Fruit fly (Drosophila melanogaster) whole organism, embryonic: ENCODE data around the gene Dph3.

Experiments
- Asciz ChIP-seq: fragments of 200-800 bp; sonication (Bioruptor generic); optimal IDR thresholded peaks from 2 replicates; lab custom pipeline; 2017; ENCODE audit warnings: missing biosample characterization, mild to moderate bottlenecking, missing genetic modification characterization, missing genetic modification reagents
- Bteb2 ChIP-seq: fragments of 200-800 bp; sonication (Bioruptor generic); optimal IDR thresholded peaks from 2 replicates; lab custom pipeline; 2016; ENCODE audit warnings: missing biosample characterization, missing genetic modification characterization
- CG10462 ChIP-seq: fragments of 200-800 bp; sonication (Bioruptor generic); optimal IDR thresholded peaks from 2 replicates; lab custom pipeline; 2016; ENCODE audit warnings: missing biosample characterization, missing genetic modification characterization
- CG10565 ChIP-seq: fragments of 200-800 bp; sonication (Bioruptor generic); optimal IDR thresholded peaks from 3 replicates; lab custom pipeline; 2016; ENCODE audit warnings: missing biosample characterization, mild to moderate bottlenecking, missing genetic modification characterization
- CG12219 ChIP-seq: fragments of 200-800 bp; sonication (Bioruptor generic); optimal IDR thresholded peaks from 3 replicates; lab custom pipeline; 2018; ENCODE audit warnings: missing biosample characterization, mild to moderate bottlenecking, missing genetic modification characterization
- CG13894 ChIP-seq: fragments of 200-800 bp; sonication (Bioruptor generic); optimal IDR thresholded peaks from 3 replicates; lab custom pipeline; 2018; ENCODE audit warnings: missing biosample characterization, mild to moderate bottlenecking, missing genetic modification characterization, moderate library complexity
- CG14014 ChIP-seq: fragments of 200-800 bp; sonication (Bioruptor generic); IDR thresholded peaks from 2 replicates; pipeline ENCODE4 v1.3.6; 2022; ENCODE audit warnings: missing biosample characterization, missing genetic modification characterization
- CG14710 ChIP-seq: fragments of 200-800 bp; sonication (Bioruptor generic); optimal IDR thresholded peaks from 3 replicates; lab custom pipeline; 2019; ENCODE audit warnings: missing biosample characterization, mild to moderate bottlenecking, missing genetic modification characterization, moderate library complexity
- CG15514 ChIP-seq: fragments of 200-800 bp; sonication (Bioruptor generic); optimal IDR thresholded peaks from 3 replicates; lab custom pipeline; 2017; ENCODE audit warnings: missing biosample characterization, missing genetic modification characterization, mild to moderate bottlenecking, moderate library complexity, missing genetic modification reagents
- CG16863 ChIP-seq: fragments of 200-800 bp; sonication (Bioruptor generic); optimal IDR thresholded peaks from 3 replicates; lab custom pipeline; 2016; ENCODE audit warnings: missing biosample characterization, missing genetic modification characterization
- CG17328 ChIP-seq: fragments of 200-800 bp; sonication (Bioruptor generic); IDR thresholded peaks from 2 replicates; pipeline ENCODE4 v1.3.6; 2022; ENCODE audit warnings: missing biosample characterization, missing genetic modification characterization
- CG17568 ChIP-seq: fragments of 200-800 bp; sonication (Bioruptor generic); optimal IDR thresholded peaks from 2 replicates; lab custom pipeline; 2018; ENCODE audit warnings: missing biosample characterization, mild to moderate bottlenecking, missing genetic modification characterization, moderate library complexity
- CG17612 ChIP-seq: fragments of 200-800 bp; sonication (Bioruptor generic); IDR thresholded peaks from 2 replicates; pipeline ENCODE4 v1.3.6; 2022; ENCODE audit warnings: missing biosample characterization, missing genetic modification characterization
- CG17829 ChIP-seq: fragments of 200-800 bp; optimal IDR thresholded peaks from 2 replicates; lab custom pipeline; 2019; ENCODE audit warnings: missing biosample characterization, mild to moderate bottlenecking, missing genetic modification characterization, moderate library complexity
- CG33213 ChIP-seq: fragments of 200-800 bp; sonication (Bioruptor generic); optimal IDR thresholded peaks from 3 replicates; lab custom pipeline; 2016; ENCODE audit warnings: missing biosample characterization, missing genetic modification characterization
- CG4854 ChIP-seq: fragments of 200-800 bp; sonication (Bioruptor generic); optimal IDR thresholded peaks from 2 replicates; lab custom pipeline; 2016; ENCODE audit warnings: missing biosample characterization, missing genetic modification characterization, inconsistent platforms
- CG6683 ChIP-seq: fragments of 200-800 bp; sonication (Bioruptor generic); optimal IDR thresholded peaks from 2 replicates; lab custom pipeline; 2017; ENCODE audit warnings: missing biosample characterization, mild to moderate bottlenecking, missing genetic modification characterization, missing genetic modification reagents
- CG7357 ChIP-seq: fragments of 200-800 bp; sonication (Bioruptor generic); IDR thresholded peaks from 3 replicates; pipeline ENCODE4 v1.3.6; 2022; ENCODE audit warnings: missing biosample characterization, missing genetic modification characterization
- CG8290 ChIP-seq, 3 experiments: fragments of 200-800 bp; sonication (Bioruptor generic); optimal IDR thresholded peaks; 2 replicates each; lab custom pipeline; 2016 to 2019; ENCODE audit warnings: missing biosample characterization in 3 of 3, missing genetic modification characterization in 3 of 3, mild to moderate bottlenecking in 2 of 3, moderate library complexity in 1 of 3
- CG9609 ChIP-seq: fragments of 200-800 bp; sonication (Bioruptor generic); optimal IDR thresholded peaks from 3 replicates; lab custom pipeline; 2016; ENCODE audit warnings: missing biosample characterization, missing genetic modification characterization
- Camta ChIP-seq: fragments of 200-800 bp; sonication (Bioruptor generic); optimal IDR thresholded peaks from 2 replicates; lab custom pipeline; 2016; ENCODE audit warnings: missing biosample characterization, missing genetic modification characterization
- Fer3 ChIP-seq: fragments of 200-800 bp; sonication (Bioruptor generic); optimal IDR thresholded peaks from 2 replicates; lab custom pipeline; 2018; ENCODE audit warnings: missing biosample characterization, mild to moderate bottlenecking, missing genetic modification characterization, moderate library complexity
- HLHmδ ChIP-seq: fragments of 200-800 bp; sonication (Bioruptor generic); optimal IDR thresholded peaks from 2 replicates; lab custom pipeline; 2018; ENCODE audit warnings: missing biosample characterization, mild to moderate bottlenecking, missing genetic modification characterization, moderate library complexity
- HmgZ ChIP-seq: fragments of 200-800 bp; sonication (Bioruptor generic); optimal IDR thresholded peaks from 2 replicates; lab custom pipeline; 2018; ENCODE audit warnings: missing biosample characterization, mild to moderate bottlenecking, missing genetic modification characterization
- Hr39 ChIP-seq: fragments of >200 bp; optimal IDR thresholded peaks from 2 replicates; lab custom pipeline; 2017
- Lpt ChIP-seq: fragments of >200 bp; optimal IDR thresholded peaks from 2 replicates; lab custom pipeline; 2018; ENCODE audit warnings: missing biosample characterization, missing genetic modification characterization
- Mad ChIP-seq: fragments of 200-800 bp; sonication (Bioruptor generic); optimal IDR thresholded peaks from 2 replicates; lab custom pipeline; 2016; ENCODE audit warnings: missing biosample characterization, missing genetic modification characterization
- Mes4 ChIP-seq: fragments of 200-800 bp; sonication (Bioruptor generic); optimal IDR thresholded peaks from 2 replicates; lab custom pipeline; 2016; ENCODE audit warnings: missing biosample characterization, missing genetic modification characterization
- NfI ChIP-seq: fragments of 200-800 bp; sonication (Bioruptor generic); optimal IDR thresholded peaks from 3 replicates; lab custom pipeline; 2018; ENCODE audit warnings: missing biosample characterization, mild to moderate bottlenecking, missing genetic modification characterization, moderate library complexity
- Ptx1 ChIP-seq: fragments of 200-800 bp; sonication (Bioruptor generic); IDR thresholded peaks from 2 replicates; pipeline ENCODE4 v1.3.6; 2022; ENCODE audit warnings: missing biosample characterization, missing genetic modification characterization
- Ravus ChIP-seq: fragments of 200-800 bp; sonication (Bioruptor generic); IDR thresholded peaks from 2 replicates; pipeline ENCODE4 v1.3.6; 2022; ENCODE audit warnings: missing biosample characterization, missing genetic modification characterization
- Rfx ChIP-seq: fragments of 200-800 bp; sonication (Bioruptor generic); IDR thresholded peaks from 2 replicates; pipeline ENCODE4 v1.3.6; 2022; ENCODE audit warnings: missing biosample characterization, missing genetic modification characterization
- Xrp1 ChIP-seq: fragments of 200-800 bp; sonication (Bioruptor generic); IDR thresholded peaks from 2 replicates; pipeline ENCODE4 v1.3.6; 2022; ENCODE audit warnings: missing biosample characterization, missing genetic modification characterization
- ab ChIP-seq: fragments of 200-800 bp; sonication (Bioruptor generic); optimal IDR thresholded peaks from 2 replicates; lab custom pipeline; 2016; ENCODE audit warnings: missing biosample characterization, missing genetic modification characterization
- al ChIP-seq: fragments of 200-800 bp; sonication (Bioruptor generic); IDR thresholded peaks from 2 replicates; pipeline ENCODE4 v1.3.6; 2022; ENCODE audit warnings: missing biosample characterization, missing genetic modification characterization
- cad ChIP-seq: fragments of >200 bp; optimal IDR thresholded peaks from 2 replicates; lab custom pipeline; 2017; ENCODE audit warnings: missing biosample characterization, missing genetic modification characterization
- chif ChIP-seq, 2 experiments: fragments of 200-800 bp; sonication (Bioruptor generic); optimal IDR thresholded peaks; 3 replicates each; lab custom pipeline; 2016; ENCODE audit warnings: missing biosample characterization in 2 of 2, missing genetic modification characterization in 2 of 2
- ci ChIP-seq: fragments of 200-800 bp; sonication (Bioruptor generic); IDR thresholded peaks from 3 replicates; pipeline ENCODE4 v1.3.6; 2022; ENCODE audit warnings: missing biosample characterization, missing genetic modification characterization
- disco-r ChIP-seq: fragments of 200-800 bp; sonication (Bioruptor generic); optimal IDR thresholded peaks from 2 replicates; lab custom pipeline; 2016; ENCODE audit warnings: missing biosample characterization, missing genetic modification characterization
- eve ChIP-seq, 2 experiments: fragments of >200 bp; optimal IDR thresholded peaks; 2 replicates each; lab custom pipeline; 2017; ENCODE audit warnings: missing biosample characterization in 2 of 2, missing genetic modification characterization in 2 of 2
- ftz-f1 ChIP-seq: fragments of 200-800 bp; sonication (Bioruptor generic); optimal IDR thresholded peaks from 2 replicates; lab custom pipeline; 2016; ENCODE audit warnings: missing biosample characterization, missing genetic modification characterization
- hb ChIP-seq: fragments of 200-800 bp; sonication (Bioruptor generic); IDR thresholded peaks from 3 replicates; pipeline ENCODE4 v1.3.6; 2022; ENCODE audit warnings: missing biosample characterization, missing genetic modification characterization; ENCODE audit not compliant: partially characterized antibody
- maf-S ChIP-seq: fragments of 200-800 bp; sonication (Bioruptor generic); optimal IDR thresholded peaks from 2 replicates; lab custom pipeline; 2016; ENCODE audit warnings: missing biosample characterization, missing genetic modification characterization
- pan ChIP-seq, 4 experiments: fragments of >200 bp in 3 of 4; fragments of 200-800 bp in 1 of 4; sonication (Bioruptor generic) in 1 of 4; optimal IDR thresholded peaks in 3 of 4; IDR thresholded peaks in 1 of 4; 2 replicates each; pipeline versions ENCODE4 v1.3.6 to Lab custom; 2017 to 2022; ENCODE audit warnings: missing biosample characterization in 2 of 4, missing genetic modification characterization in 2 of 4, mixed read lengths in 1 of 4
- peb ChIP-seq: fragments of 200-800 bp; sonication (Bioruptor generic); IDR thresholded peaks from 2 replicates; pipeline ENCODE4 v1.3.6; 2022; ENCODE audit warnings: missing biosample characterization, missing genetic modification characterization
- rib ChIP-seq: fragments of 200-800 bp; sonication (Bioruptor generic); IDR thresholded peaks from 2 replicates; pipeline ENCODE4 v1.3.6; 2022; ENCODE audit warnings: missing biosample characterization, missing genetic modification characterization
- salm ChIP-seq: fragments of 200-800 bp; sonication (Bioruptor generic); optimal IDR thresholded peaks from 2 replicates; lab custom pipeline; 2018; ENCODE audit warnings: missing biosample characterization, mild to moderate bottlenecking, missing genetic modification characterization
- sisA ChIP-seq: fragments of 200-800 bp; sonication (Bioruptor generic); IDR thresholded peaks from 2 replicates; pipeline ENCODE4 v1.3.6; 2022; ENCODE audit warnings: missing biosample characterization, missing genetic modification characterization
- tll ChIP-seq, 2 experiments: fragments of 200-800 bp in 1 of 2; fragments of >200 bp in 1 of 2; sonication (Bioruptor generic) in 1 of 2; optimal IDR thresholded peaks; 2 replicates each; lab custom pipeline; 2017 to 2019; ENCODE audit warnings: missing biosample characterization in 2 of 2, missing genetic modification characterization in 2 of 2, mild to moderate bottlenecking in 1 of 2, moderate library complexity in 1 of 2
- unpg ChIP-seq: fragments of 200-800 bp; sonication (Bioruptor generic); optimal IDR thresholded peaks from 3 replicates; lab custom pipeline; 2018; ENCODE audit warnings: missing biosample characterization, mild to moderate bottlenecking, missing genetic modification characterization, moderate library complexity

Dph3 gene

dm6 chr3R:11226496-11226895, 5.2 kb upstream of the Dph3 start, which contains the start of gene CG17726 (continued):
- TF ChIP-seq Asciz (GFP tag; lab: Kevin White, UChicago), result no peak
- TF ChIP-seq Bteb2 (GFP tag; lab: Kevin White, UChicago), result peak; percentile 93
- peak; percentile 99 for TF ChIP-seq CG17328 (GFP tag; lab: Robert Waterston, UW)
- TF ChIP-seq Mad (GFP tag; lab: Kevin White, UChicago), result peak; percentile 89
- TF ChIP-seq CG7357 (GFP tag; lab: Robert Waterston, UW), result peak; percentile 92
- TF ChIP-seq ci (GFP tag; lab: Robert Waterston, UW), result peak; percentile 99
- no peak for TF ChIP-seq hb (GFP tag; lab: Robert Waterston, UW)
- TF ChIP-seq CG9609 (GFP tag; lab: Kevin White, UChicago), result peak; percentile 86
- TF ChIP-seq cad (GFP tag; lab: Kevin White, UChicago), result no peak
- TF ChIP-seq chif (GFP tag; optimal IDR thresholded peaks at IDR 0.05; lab: Kevin White, UChicago), result peak; percentile 86 to 94
- peak; percentile 99 for TF ChIP-seq Xrp1 (GFP tag; lab: Robert Waterston, UW)
- TF ChIP-seq CG12219 (GFP tag; lab: Kevin White, UChicago), result peak; percentile 95
- peak; percentile 97 for TF ChIP-seq salm (tag; lab: Kevin White, UChicago)
- peak; percentile 96 for TF ChIP-seq peb (GFP tag; lab: Robert Waterston, UW)
- TF ChIP-seq CG17829, result peak; percentile 98
- TF ChIP-seq HLHmδ (GFP tag; lab: Kevin White, UChicago), result no peak
- peak; percentile 94 for TF ChIP-seq CG13894 (tag; lab: Kevin White, UChicago)
- TF ChIP-seq Camta (GFP tag; lab: Kevin White, UChicago), result peak; percentile 95
- peak; percentile 85 for TF ChIP-seq disco-r (GFP tag; lab: Kevin White, UChicago)
- peak; percentile 97 for TF ChIP-seq CG14710 (tag; lab: Kevin White, UChicago)
- TF ChIP-seq Rfx, result peak; percentile 98
- peak; percentile 98 for TF ChIP-seq Ptx1
- no peak for TF ChIP-seq Lpt (GFP tag; lab: Kevin White, UChicago)
- peak; percentile 97 for TF ChIP-seq sisA (GFP tag; lab: Robert Waterston, UW)
- peak; percentile 96 for TF ChIP-seq NfI (GFP tag; lab: Kevin White, UChicago)
- peak; percentile 98 for TF ChIP-seq CG14014 (GFP tag; lab: Robert Waterston, UW)
- TF ChIP-seq eve (GFP tag; optimal IDR thresholded peaks at IDR 0.05; lab: Kevin White, UChicago), result peak in 1 of 2 experiments; percentile 48
- TF ChIP-seq unpg (GFP tag; lab: Kevin White, UChicago), result peak; percentile 99
- TF ChIP-seq CG6683 (GFP tag; lab: Kevin White, UChicago), result peak; percentile 87
- TF ChIP-seq CG33213 (GFP tag; lab: Kevin White, UChicago), result peak; percentile 67
- peak; percentile 89 for TF ChIP-seq Mes4 (GFP tag; lab: Kevin White, UChicago)
- TF ChIP-seq ab (GFP tag; lab: Kevin White, UChicago), result peak; percentile 27
- peak; percentile 62 for TF ChIP-seq CG10565 (GFP tag; lab: Kevin White, UChicago)
- peak; percentile 95 for TF ChIP-seq Ravus (GFP tag; lab: Robert Waterston, UW)
- peak; percentile 96 for TF ChIP-seq CG17612 (GFP tag; lab: Robert Waterston, UW)
- no peak for TF ChIP-seq CG17568
- peak; percentile 44 for TF ChIP-seq ftz-f1
- peak; percentile 94 for TF ChIP-seq CG8290 (GFP tag; optimal IDR thresholded peaks at IDR 0.05; lab: Kevin White, UChicago)
- peak in 1 of 2 experiments; percentile 75 for TF ChIP-seq CG8290 (tag; optimal IDR thresholded peaks at IDR 0.05; lab: Kevin White, UChicago)
- TF ChIP-seq CG15514, result peak; percentile 86
- TF ChIP-seq Fer3 (tag; lab: Kevin White, UChicago), result peak; percentile 98
- TF ChIP-seq CG16863 (GFP tag; lab: Kevin White, UChicago), result peak; percentile 90
- peak; percentile 90 for TF ChIP-seq CG4854 (GFP tag; lab: Kevin White, UChicago)
- TF ChIP-seq rib (GFP tag; lab: Robert Waterston, UW), result peak; percentile 97
- no peak for TF ChIP-seq Hr39 (lab: Kevin White, UChicago)
- TF ChIP-seq HmgZ (tag; lab: Kevin White, UChicago), result peak; percentile 97
- peak in 1 of 2 experiments; percentile 65 for TF ChIP-seq tll (GFP tag; optimal IDR thresholded peaks at IDR 0.05; lab: Kevin White, UChicago)
- TF ChIP-seq CG10462 (GFP tag; lab: Kevin White, UChicago), result peak; percentile 96
- peak; percentile 81 for TF ChIP-seq maf-S (GFP tag; lab: Kevin White, UChicago)
- TF ChIP-seq pan (optimal IDR thresholded peaks at IDR 0.05; lab: Kevin White, UChicago), result peak in 1 of 2 experiments; percentile 73
- TF ChIP-seq pan (GFP tag; optimal IDR thresholded peaks at IDR 0.05 in 1 of 2, IDR thresholded peaks at IDR 0.05 in 1 of 2), result peak in 1 of 2 experiments; percentile 98
- TF ChIP-seq al (GFP tag; lab: Robert Waterston, UW), result peak; percentile 95
